Worm (Caenorhabditis elegans): Measurements from ENCODE around the gene F10E7.1.
A peak's percentile ranks its signal among the peaks of the same experiment; 100 is the strongest.

The F10E7.1 gene

DNA sequence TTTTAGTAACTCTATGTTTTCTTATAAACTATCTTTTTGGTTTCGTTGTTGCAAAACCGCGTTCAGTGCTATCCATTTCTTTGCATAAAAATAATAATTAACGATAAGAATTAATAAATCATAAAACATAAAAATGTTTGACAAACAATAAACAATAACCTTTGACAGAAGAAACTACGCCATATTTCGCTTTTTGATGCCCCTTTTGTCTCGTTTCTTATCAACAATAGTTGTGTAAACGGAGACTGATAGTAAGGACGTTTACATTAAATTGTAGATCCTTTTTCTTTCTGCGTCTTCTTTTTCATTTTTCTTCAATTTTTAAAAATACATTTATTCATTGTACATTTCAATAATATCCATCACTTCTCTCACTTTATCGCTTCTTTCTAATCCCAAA lies 12.5 kb downstream of the F10E7.1 start:
- TF ChIP-seq ceh-16 (tag; optimal IDR thresholded peaks at IDR 0.05) (no peak), mbf-1 (tag; optimal IDR thresholded peaks at IDR 0.05) (no peak), nhr-10 (tag; optimal IDR thresholded peaks at IDR 0.05) (no peak), Y55F3AM.14 (GFP tag; optimal IDR thresholded peaks at IDR 0.05) (no peak), sem-4 (tag; optimal IDR thresholded peaks at IDR 0.05) (no peak), nhr-23 (tag; optimal IDR thresholded peaks at IDR 0.05) (no peak), lin-11 (tag; optimal IDR thresholded peaks at IDR 0.05) (no peak), nhr-129 (tag; optimal IDR thresholded peaks at IDR 0.05) (no peak), gmeb-1 (tag; optimal IDR thresholded peaks at IDR 0.05) (no peak), fos-1 (tag; optimal IDR thresholded peaks at IDR 0.05) (peak; percentile 67), sma-9 (GFP tag; optimal IDR thresholded peaks at IDR 0.05) (peak; percentile 54), sma-9 (tag; optimal IDR thresholded peaks at IDR 0.05) (no peak)

ce11 chrII:7144307-7144706 lies 17.8 kb downstream of the F10E7.1 start, which contains the start of gene npr-31:
TSS of gene npr-31 (plus strand) at chrII:7144607.
- TF ChIP-seq R02D3.7 (tag; optimal IDR thresholded peaks at IDR 0.05) (no peak), dmd-4 (tag; optimal IDR thresholded peaks at IDR 0.05) (no peak), elt-1 (tag; optimal IDR thresholded peaks at IDR 0.05) (no peak)

- TF ChIP-seq nhr-6 (tag; optimal IDR thresholded peaks at IDR 0.05) (no peak), sma-9 (GFP tag; optimal IDR thresholded peaks at IDR 0.05) (no peak), sma-9 (tag; optimal IDR thresholded peaks at IDR 0.05) (no peak), nhr-25 (tag; optimal IDR thresholded peaks at IDR 0.05) (no peak), nhr-10 (tag; optimal IDR thresholded peaks at IDR 0.05) (no peak), peb-1 (tag; optimal IDR thresholded peaks at IDR 0.05) (no peak), aly-2 (tag; optimal IDR thresholded peaks at IDR 0.05) (no peak), unc-55 (GFP tag; optimal IDR thresholded peaks at IDR 0.05) (no peak), ztf-1 (GFP tag; conservative IDR thresholded peaks at IDR 0.05) (no peak), alr-1 (tag; optimal IDR thresholded peaks at IDR 0.05) (no peak), lin-11 (tag; optimal IDR thresholded peaks at IDR 0.05) (no peak), mdl-1 (tag; optimal IDR thresholded peaks at IDR 0.05) (no peak), lsy-2 (tag; optimal IDR thresholded peaks at IDR 0.05) (no peak), snpc-4 (tag; optimal IDR thresholded peaks at IDR 0.05) (no peak), R02D3.7 (tag; optimal IDR thresholded peaks at IDR 0.05) (no peak), elt-1 (tag; optimal IDR thresholded peaks at IDR 0.05) (no peak), skn-1 (tag; optimal IDR thresholded peaks at IDR 0.05) (no peak), sma-3 (GFP tag; optimal IDR thresholded peaks at IDR 0.05) (no peak), fos-1 (tag; optimal IDR thresholded peaks at IDR 0.05) (no peak)
These were observed 19.7 kb downstream of the F10E7.1 start for ce11 chrII:7146240-7146639.

DNA sequence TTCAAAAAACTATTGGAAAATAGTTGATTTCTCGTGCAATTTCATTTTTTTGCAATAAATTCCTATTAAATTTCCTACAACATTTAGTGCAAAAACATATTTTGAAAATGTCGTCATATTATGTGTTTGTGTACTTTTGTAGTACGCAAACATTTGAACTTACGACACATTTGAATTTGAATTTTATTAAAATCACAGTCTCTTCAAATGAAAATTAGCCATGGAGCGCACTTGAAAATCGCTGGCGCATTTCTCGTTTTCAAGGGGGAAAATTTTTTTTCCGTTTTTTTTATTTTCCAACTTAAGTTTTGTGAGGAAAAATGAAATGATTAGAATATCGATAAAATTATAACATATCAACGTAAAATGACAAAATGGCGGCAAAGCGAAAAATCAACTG lies 21.0 kb downstream of the F10E7.1 start:
- TF ChIP-seq nhr-25 (tag; optimal IDR thresholded peaks at IDR 0.05) (peak; percentile 28), lsy-2 (tag; optimal IDR thresholded peaks at IDR 0.05) (peak; percentile 14 to 80), aly-2 (tag; optimal IDR thresholded peaks at IDR 0.05) (no peak), mab-5 (tag; optimal IDR thresholded peaks at IDR 0.05) (no peak), C34F6.9 (tag; optimal IDR thresholded peaks at IDR 0.05) (peak; percentile 62), nhr-10 (tag; optimal IDR thresholded peaks at IDR 0.05) (no peak), snpc-4 (tag; optimal IDR thresholded peaks at IDR 0.05) (no peak), crh-2 (tag; optimal IDR thresholded peaks at IDR 0.05) (peak; percentile 29), nhr-6 (tag; optimal IDR thresholded peaks at IDR 0.05) (no peak), peb-1 (tag; optimal IDR thresholded peaks at IDR 0.05) (no peak), lin-13 (GFP tag; optimal IDR thresholded peaks at IDR 0.05) (peak; percentile 39), lin-39 (tag; optimal IDR thresholded peaks at IDR 0.05) (no peak), gmeb-1 (tag; optimal IDR thresholded peaks at IDR 0.05) (peak; percentile 29), elt-1 (tag; optimal IDR thresholded peaks at IDR 0.05) (no peak), blmp-1 (tag; optimal IDR thresholded peaks at IDR 0.05; ENCODE audit: insufficient read depth) (no peak)

DNA sequence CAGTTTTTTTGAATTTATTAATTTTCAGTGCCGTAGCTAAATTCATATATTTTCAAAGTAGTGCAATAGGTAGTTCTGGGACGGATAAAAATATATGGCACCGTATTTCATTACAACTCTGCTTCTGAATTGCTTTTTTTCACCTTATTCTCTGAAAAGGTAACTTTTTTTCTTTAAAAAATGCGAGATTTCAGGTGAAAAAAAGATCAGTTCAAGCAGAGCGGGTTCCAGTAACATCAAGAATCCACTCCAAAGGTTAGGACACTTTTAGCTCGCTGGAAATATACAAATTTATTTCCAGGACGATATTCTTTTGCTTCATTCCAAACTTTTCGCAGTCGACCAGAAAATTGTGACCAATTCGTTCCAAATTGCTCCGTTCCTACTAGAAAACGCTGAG lies 21.5 kb downstream of the F10E7.1 start, which contains the start of gene T07F8.1:
TSS of gene T07F8.1 (plus strand) at position 301 of the 400 bp plus-strand sequence.
- TF ChIP-seq C34F6.9 (tag; optimal IDR thresholded peaks at IDR 0.05) (no peak), ceh-82 (tag; optimal IDR thresholded peaks at IDR 0.05) (no peak), lin-11 (tag; optimal IDR thresholded peaks at IDR 0.05) (no peak), nhr-237 (tag; optimal IDR thresholded peaks at IDR 0.05) (no peak), lin-39 (tag; optimal IDR thresholded peaks at IDR 0.05) (no peak), skn-1 (tag; optimal IDR thresholded peaks at IDR 0.05) (no peak), ceh-16 (tag; optimal IDR thresholded peaks at IDR 0.05) (no peak), nhr-23 (tag; optimal IDR thresholded peaks at IDR 0.05) (no peak), nhr-10 (tag; optimal IDR thresholded peaks at IDR 0.05) (no peak), unc-55 (GFP tag; optimal IDR thresholded peaks at IDR 0.05) (no peak), zag-1 (tag; optimal IDR thresholded peaks at IDR 0.05) (no peak), alr-1 (tag; optimal IDR thresholded peaks at IDR 0.05) (no peak), sem-4 (tag; optimal IDR thresholded peaks at IDR 0.05) (no peak)

Data from whole organism, L2 larva.